Fruit fly (Drosophila melanogaster) whole organism, embryonic: ENCODE results near the gene CG13653.
A peak's percentile ranks its signal among the peaks of the same experiment; 100 is the strongest.

ENCODE experiments used
- BEAF-32 ChIP-seq: fragments of 200-800 bp; sonication (Bioruptor generic); optimal IDR thresholded peaks from 3 replicates; lab custom pipeline; 2017; ENCODE audit warnings: missing biosample characterization, missing genetic modification characterization, mild to moderate bottlenecking, moderate library complexity, missing genetic modification reagents
- Bgb ChIP-seq: fragments of 200-800 bp; sonication (Bioruptor generic); IDR thresholded peaks from 2 replicates; pipeline ENCODE4 v1.3.6; 2022; ENCODE audit warnings: missing biosample characterization, missing genetic modification characterization; ENCODE audit not compliant: partially characterized antibody
- CG10147 ChIP-seq: fragments of 200-800 bp; sonication (Bioruptor generic); optimal IDR thresholded peaks from 2 replicates; lab custom pipeline; 2019; ENCODE audit warnings: missing biosample characterization, mild to moderate bottlenecking, missing genetic modification characterization, moderate library complexity
- CG10267 ChIP-seq: fragments of 200-800 bp; sonication (Bioruptor generic); optimal IDR thresholded peaks from 2 replicates; lab custom pipeline; 2018; ENCODE audit warnings: missing biosample characterization, mild to moderate bottlenecking, missing genetic modification characterization, moderate library complexity
- CG10431 ChIP-seq: fragments of 200-800 bp; sonication (Bioruptor generic); optimal IDR thresholded peaks from 3 replicates; lab custom pipeline; 2018; ENCODE audit warnings: missing biosample characterization, mild to moderate bottlenecking, missing genetic modification characterization
- CG10979 ChIP-seq: fragments of 200-800 bp; sonication (Bioruptor generic); optimal IDR thresholded peaks from 2 replicates; lab custom pipeline; 2018; ENCODE audit warnings: missing biosample characterization, mild to moderate bottlenecking, missing genetic modification characterization, moderate library complexity
- CG11398 ChIP-seq: fragments of 200-800 bp; sonication (Bioruptor generic); optimal IDR thresholded peaks from 2 replicates; lab custom pipeline; 2016; ENCODE audit warnings: missing biosample characterization, missing genetic modification characterization
- CG11560 ChIP-seq: fragments of 200-800 bp; sonication (Bioruptor generic); IDR thresholded peaks from 3 replicates; pipeline ENCODE4 v1.3.6; 2022; ENCODE audit warnings: missing biosample characterization, missing genetic modification characterization
- CG1233 ChIP-seq: fragments of 200-800 bp; sonication (Bioruptor generic); optimal IDR thresholded peaks from 4 replicates; lab custom pipeline; 2018; ENCODE audit warnings: missing biosample characterization, mild to moderate bottlenecking, missing genetic modification characterization
- CG15514 ChIP-seq: fragments of 200-800 bp; sonication (Bioruptor generic); optimal IDR thresholded peaks from 3 replicates; lab custom pipeline; 2017; ENCODE audit warnings: missing biosample characterization, missing genetic modification characterization, mild to moderate bottlenecking, moderate library complexity, missing genetic modification reagents
- CG1647 ChIP-seq: fragments of 200-800 bp; sonication (Bioruptor generic); optimal IDR thresholded peaks from 3 replicates; lab custom pipeline; 2016; ENCODE audit warnings: missing biosample characterization, missing genetic modification characterization
- CG18599 ChIP-seq: fragments of 200-800 bp; sonication (Bioruptor generic); optimal IDR thresholded peaks from 3 replicates; lab custom pipeline; 2017; ENCODE audit warnings: missing biosample characterization, missing genetic modification characterization, mild to moderate bottlenecking, moderate library complexity, missing genetic modification reagents
- CG2712 ChIP-seq: fragments of 200-800 bp; optimal IDR thresholded peaks from 3 replicates; lab custom pipeline; 2019; ENCODE audit warnings: missing biosample characterization, mild to moderate bottlenecking, missing genetic modification characterization, moderate library complexity
- CG32532 ChIP-seq: fragments of 200-800 bp; sonication (Bioruptor generic); IDR thresholded peaks from 2 replicates; pipeline ENCODE4 v1.3.6; 2022; ENCODE audit warnings: missing biosample characterization, missing genetic modification characterization
- CG3281 ChIP-seq: fragments of 200-800 bp; sonication (Bioruptor generic); optimal IDR thresholded peaks from 3 replicates; lab custom pipeline; 2017; ENCODE audit warnings: missing biosample characterization, mild to moderate bottlenecking, missing genetic modification characterization
- CG3726 ChIP-seq: fragments of 200-800 bp; sonication (Bioruptor generic); IDR thresholded peaks from 3 replicates; pipeline ENCODE4, ENCODE4 v1.3.6; 2022; ENCODE audit warnings: missing biosample characterization, missing genetic modification characterization
- CG6254 ChIP-seq: fragments of 200-800 bp; sonication (Bioruptor generic); optimal IDR thresholded peaks from 3 replicates; lab custom pipeline; 2017; ENCODE audit warnings: mild to moderate bottlenecking, missing biosample characterization, missing genetic modification reagents, missing genetic modification characterization
- CG7271 ChIP-seq: fragments of 200-800 bp; sonication (Bioruptor generic); optimal IDR thresholded peaks from 2 replicates; lab custom pipeline; 2018; ENCODE audit warnings: missing biosample characterization, mild to moderate bottlenecking, missing genetic modification characterization, moderate library complexity
- CG8290 ChIP-seq, 3 experiments: fragments of 200-800 bp; sonication (Bioruptor generic); optimal IDR thresholded peaks; 2 replicates each; lab custom pipeline; 2016 to 2019; ENCODE audit warnings: missing biosample characterization in 3 of 3, missing genetic modification characterization in 3 of 3, mild to moderate bottlenecking in 2 of 3, moderate library complexity in 1 of 3
- D ChIP-seq, 2 experiments: fragments of 200-800 bp in 1 of 2; fragments of >200 bp in 1 of 2; sonication (Bioruptor generic) in 1 of 2; optimal IDR thresholded peaks; 2 replicates in 1 of 2; 3 replicates in 1 of 2; lab custom pipeline; 2017; ENCODE audit warnings: mild to moderate bottlenecking in 1 of 2, missing biosample characterization in 1 of 2, missing genetic modification characterization in 1 of 2, missing genetic modification reagents in 1 of 2
- Deaf1 ChIP-seq: fragments of 200-800 bp; optimal IDR thresholded peaks from 3 replicates; lab custom pipeline; 2019; ENCODE audit warnings: missing biosample characterization, mild to moderate bottlenecking, missing genetic modification characterization, moderate library complexity
- Dll ChIP-seq: fragments of 200-800 bp; sonication (Bioruptor generic); IDR thresholded peaks from 4 replicates; pipeline ENCODE4 v1.3.6; 2022; ENCODE audit warnings: missing biosample characterization, missing genetic modification characterization; ENCODE audit not compliant: partially characterized antibody
- Fer3 ChIP-seq: fragments of 200-800 bp; sonication (Bioruptor generic); optimal IDR thresholded peaks from 2 replicates; lab custom pipeline; 2018; ENCODE audit warnings: missing biosample characterization, mild to moderate bottlenecking, missing genetic modification characterization, moderate library complexity
- GATAe ChIP-seq: fragments of 200-800 bp; sonication (Bioruptor generic); conservative IDR thresholded peaks from 2 replicates; pipeline ENCODE4 v1.3.6; 2022; ENCODE audit warnings: missing biosample characterization, missing genetic modification characterization
- HmgZ ChIP-seq: fragments of 200-800 bp; sonication (Bioruptor generic); optimal IDR thresholded peaks from 2 replicates; lab custom pipeline; 2018; ENCODE audit warnings: missing biosample characterization, mild to moderate bottlenecking, missing genetic modification characterization
- Hmx ChIP-seq: fragments of 200-800 bp; sonication (Bioruptor generic); optimal IDR thresholded peaks from 2 replicates; lab custom pipeline; 2016; ENCODE audit warnings: missing biosample characterization, missing genetic modification characterization
- Lim3 ChIP-seq: fragments of 200-800 bp; sonication (Bioruptor generic); IDR thresholded peaks from 2 replicates; pipeline ENCODE4 v1.3.6; 2022; ENCODE audit warnings: missing biosample characterization, missing genetic modification characterization
- NC2α ChIP-seq: fragments of 200-800 bp; sonication (Bioruptor generic); optimal IDR thresholded peaks from 2 replicates; lab custom pipeline; 2016; ENCODE audit warnings: missing biosample characterization, missing genetic modification characterization
- NFAT ChIP-seq: fragments of 200-800 bp; sonication (Bioruptor generic); IDR thresholded peaks from 2 replicates; pipeline ENCODE4 v1.3.6; 2022; ENCODE audit warnings: missing biosample characterization, missing genetic modification characterization
- Spps ChIP-seq: fragments of 200-800 bp; sonication (Bioruptor generic); optimal IDR thresholded peaks from 2 replicates; lab custom pipeline; 2018; ENCODE audit warnings: missing biosample characterization, mild to moderate bottlenecking, missing genetic modification characterization
- Sry-β ChIP-seq: fragments of 200-800 bp; sonication (Bioruptor generic); optimal IDR thresholded peaks from 2 replicates; lab custom pipeline; 2018; ENCODE audit warnings: missing biosample characterization, mild to moderate bottlenecking, missing genetic modification characterization, moderate library complexity
- bsh ChIP-seq, 2 experiments: fragments of 200-800 bp; sonication (Bioruptor generic); optimal IDR thresholded peaks; 2 replicates each; lab custom pipeline; 2017 to 2018; ENCODE audit warnings: mild to moderate bottlenecking in 2 of 2, missing biosample characterization in 2 of 2, missing genetic modification characterization in 2 of 2, moderate library complexity in 1 of 2
- cad ChIP-seq: fragments of >200 bp; optimal IDR thresholded peaks from 2 replicates; lab custom pipeline; 2017; ENCODE audit warnings: missing biosample characterization, missing genetic modification characterization
- gro ChIP-seq: fragments of 200-800 bp; sonication (Bioruptor generic); optimal IDR thresholded peaks from 2 replicates; lab custom pipeline; 2016; ENCODE audit warnings: missing biosample characterization, missing genetic modification characterization
- lab ChIP-seq: fragments of 200-800 bp; sonication (Bioruptor generic); optimal IDR thresholded peaks from 3 replicates; lab custom pipeline; 2017; ENCODE audit warnings: missing biosample characterization, missing genetic modification characterization, mild to moderate bottlenecking, moderate library complexity, missing genetic modification reagents
- lilli ChIP-seq: fragments of 200-800 bp; sonication (Bioruptor generic); optimal IDR thresholded peaks from 3 replicates; lab custom pipeline; 2016; ENCODE audit warnings: missing biosample characterization, missing genetic modification characterization
- luna ChIP-seq: fragments of 200-800 bp; sonication (Bioruptor generic); optimal IDR thresholded peaks from 2 replicates; lab custom pipeline; 2016; ENCODE audit warnings: missing biosample characterization, missing genetic modification characterization
- maf-S ChIP-seq: fragments of 200-800 bp; sonication (Bioruptor generic); optimal IDR thresholded peaks from 2 replicates; lab custom pipeline; 2016; ENCODE audit warnings: missing biosample characterization, missing genetic modification characterization
- oc ChIP-seq: fragments of 200-800 bp; sonication (Bioruptor generic); optimal IDR thresholded peaks from 2 replicates; lab custom pipeline; 2018; ENCODE audit warnings: missing biosample characterization, mild to moderate bottlenecking, missing genetic modification characterization, moderate library complexity
- pan ChIP-seq, 4 experiments: fragments of >200 bp in 3 of 4; fragments of 200-800 bp in 1 of 4; sonication (Bioruptor generic) in 1 of 4; optimal IDR thresholded peaks in 3 of 4; IDR thresholded peaks in 1 of 4; 2 replicates each; pipeline versions ENCODE4 v1.3.6 to Lab custom; 2017 to 2022; ENCODE audit warnings: missing biosample characterization in 2 of 4, missing genetic modification characterization in 2 of 4, mixed read lengths in 1 of 4
- pros ChIP-seq: fragments of 200-800 bp; sonication (Bioruptor generic); optimal IDR thresholded peaks from 3 replicates; lab custom pipeline; 2019; ENCODE audit warnings: missing biosample characterization, mild to moderate bottlenecking, missing genetic modification characterization, moderate library complexity
- run ChIP-seq: fragments of 200-800 bp; sonication (Bioruptor generic); optimal IDR thresholded peaks from 3 replicates; lab custom pipeline; 2018; ENCODE audit warnings: missing biosample characterization, mild to moderate bottlenecking, missing genetic modification characterization
- salm ChIP-seq: fragments of 200-800 bp; sonication (Bioruptor generic); optimal IDR thresholded peaks from 2 replicates; lab custom pipeline; 2018; ENCODE audit warnings: missing biosample characterization, mild to moderate bottlenecking, missing genetic modification characterization
- sc ChIP-seq, 3 experiments: fragments of >200 bp in 2 of 3; fragments of 200-800 bp in 1 of 3; sonication (Bioruptor generic) in 1 of 3; optimal IDR thresholded peaks; 2 replicates in 2 of 3; 3 replicates in 1 of 3; lab custom pipeline; 2017; ENCODE audit warnings: mild to moderate bottlenecking in 1 of 3, missing biosample characterization in 1 of 3, missing genetic modification characterization in 1 of 3, missing genetic modification reagents in 1 of 3
- sens ChIP-seq: fragments of 200-800 bp; sonication (Bioruptor generic); peaks from one replicate; lab custom pipeline; 2016; ENCODE audit warnings: missing biosample characterization, missing genetic modification characterization
- slp2 ChIP-seq: fragments of 200-800 bp; sonication (Bioruptor generic); optimal IDR thresholded peaks from 2 replicates; lab custom pipeline; 2016; ENCODE audit warnings: missing biosample characterization, missing genetic modification characterization
- tna ChIP-seq: fragments of 200-800 bp; sonication (Bioruptor generic); IDR thresholded peaks from 2 replicates; pipeline ENCODE4 v1.3.6; 2022; ENCODE audit warnings: missing biosample characterization, missing genetic modification characterization; ENCODE audit not compliant: partially characterized antibody

CG13653 gene

dm6 chr3R:25152342-25152741 lies 43.0 kb upstream of the CG13653 start (continued):
- TF ChIP-seq CG15514 (peak; percentile 13), sc (optimal IDR thresholded peaks at IDR 0.05; lab: Kevin White, UChicago) (no peak), sc (GFP tag; optimal IDR thresholded peaks at IDR 0.05; lab: Kevin White, UChicago) (no peak), gro (no peak), CG1647 (no peak), CG7271 (tag; lab: Kevin White, UChicago) (no peak), Dll (no peak), slp2 (GFP tag; lab: Kevin White, UChicago) (no peak), Hmx (GFP tag; lab: Kevin White, UChicago) (no peak), bsh (GFP tag; optimal IDR thresholded peaks at IDR 0.05; lab: Kevin White, UChicago) (no peak), luna (GFP tag; lab: Kevin White, UChicago) (no peak), lab (GFP tag; lab: Kevin White, UChicago) (peak; percentile 55), CG2712 (peak; percentile 30), sens (peak; percentile 57), Fer3 (tag; lab: Kevin White, UChicago) (peak; percentile 25), CG10147 (GFP tag; lab: Kevin White, UChicago) (peak; percentile 48), BEAF-32 (GFP tag; lab: Kevin White, UChicago) (no peak), CG1233 (GFP tag; lab: Kevin White, UChicago) (no peak), CG32532 (no peak), cad (no peak)

DNA sequence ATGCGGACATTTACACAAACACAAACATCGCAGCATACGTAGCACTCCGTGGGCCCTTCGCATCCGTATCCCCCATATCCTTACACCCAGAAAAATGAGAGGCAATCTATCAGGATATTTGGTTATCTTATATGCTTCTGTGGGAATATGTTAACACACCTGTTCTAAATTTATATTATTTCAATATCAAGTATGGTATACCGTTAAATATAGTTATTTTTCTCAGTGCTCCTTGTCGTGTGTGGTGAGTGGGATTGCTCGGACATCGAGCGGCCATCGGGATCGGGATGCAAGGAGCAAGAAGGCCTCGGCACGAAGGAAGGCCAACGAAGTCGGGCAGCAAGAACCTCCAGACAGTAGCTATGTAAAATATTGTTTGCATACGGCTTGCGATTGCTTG lies 33.8 kb upstream of the CG13653 start:
- TF ChIP-seq NC2α (no peak), oc (tag; lab: Kevin White, UChicago) (no peak), Bgb (no peak), Spps (tag; lab: Kevin White, UChicago) (no peak), maf-S (no peak), tna (GFP tag; lab: Robert Waterston, UW) (no peak), CG18599 (GFP tag; lab: Kevin White, UChicago) (peak; percentile 59), CG10267 (tag; lab: Kevin White, UChicago) (no peak), CG11398 (no peak), CG3726 (GFP tag; lab: Robert Waterston, UW) (no peak), lab (GFP tag; lab: Kevin White, UChicago) (peak; percentile 35), HmgZ (tag; lab: Kevin White, UChicago) (no peak), salm (tag; lab: Kevin White, UChicago) (no peak), CG3281 (GFP tag; lab: Kevin White, UChicago) (no peak), CG11560 (tag; lab: Robert Waterston, UW) (no peak), lilli (GFP tag; lab: Kevin White, UChicago) (no peak), CG10979 (tag; lab: Kevin White, UChicago) (no peak), sens (no peak), pan (optimal IDR thresholded peaks at IDR 0.05; lab: Kevin White, UChicago) (no peak), pan (GFP tag; optimal IDR thresholded peaks at IDR 0.05 in 1 of 2, IDR thresholded peaks at IDR 0.05 in 1 of 2) (no peak), D (optimal IDR thresholded peaks at IDR 0.05; lab: Kevin White, UChicago) (no peak), D (GFP tag; optimal IDR thresholded peaks at IDR 0.05; lab: Kevin White, UChicago) (no peak), CG6254 (no peak), pros (GFP tag; lab: Kevin White, UChicago) (no peak), CG1647 (no peak), run (tag; lab: Kevin White, UChicago) (no peak), GATAe (no peak), NFAT (no peak), Lim3 (GFP tag; lab: Robert Waterston, UW) (no peak), Sry-β (no peak), CG8290 (GFP tag; optimal IDR thresholded peaks at IDR 0.05; lab: Kevin White, UChicago) (no peak), CG8290 (tag; optimal IDR thresholded peaks at IDR 0.05; lab: Kevin White, UChicago) (peak in 1 of 2 experiments; percentile 6), CG32532 (peak; percentile 20; the same call in 1 of the 2 replicates), Deaf1 (tag; lab: Kevin White, UChicago) (peak; percentile 66), CG10431 (no peak)
